Worm (Caenorhabditis elegans): Measurements from ENCODE around the gene T16A1.4.

ce11 chrII:2083726-2084179 is 2.4 kb downstream of the T16A1.4 start, which contains the start of the genes T16A1.5 and fbxc-49:
- no peak for TF ChIP-seq lin-11 (tag; optimal IDR thresholded peaks at IDR 0.05)
- no peak for TF ChIP-seq pha-4 (tag; optimal IDR thresholded peaks at IDR 0.05)
- TF ChIP-seq pax-1 (tag; optimal IDR thresholded peaks at IDR 0.05), result no peak
- no peak for TF ChIP-seq ceh-31 (tag; optimal IDR thresholded peaks at IDR 0.05)
- TF ChIP-seq unc-3 (GFP tag; conservative IDR thresholded peaks at IDR 0.05), result no peak
- TF ChIP-seq unc-3 (tag; optimal IDR thresholded peaks at IDR 0.05), result no peak

Measured in whole organism, late embryonic.